Fruit fly (Drosophila melanogaster): Measurements from ENCODE around the gene CG9331.

dm6 chr2L:20792521-20792920 lies 30.1 kb upstream of the CG9331 start:
- TF ChIP-seq CG8478 (optimal IDR thresholded peaks at IDR 0.05) = no peak
- TF ChIP-seq CTCF (optimal IDR thresholded peaks at IDR 0.05) = no peak

All from S2 (cell line).